Fruit fly (Drosophila melanogaster) whole organism, embryonic: ENCODE measurements around the gene CG1896.

Experiments
- Aef1 ChIP-seq: fragments of 200-800 bp; sonication (Bioruptor generic); IDR thresholded peaks from 3 replicates; pipeline ENCODE4 v1.3.6; 2022; ENCODE audit warnings: missing biosample characterization, missing genetic modification characterization
- Atf6 ChIP-seq: fragments of 200-800 bp; sonication (Bioruptor generic); IDR thresholded peaks from 2 replicates; pipeline ENCODE4 v1.3.6; 2022; ENCODE audit warnings: missing biosample characterization, missing genetic modification characterization
- Bteb2 ChIP-seq: fragments of 200-800 bp; sonication (Bioruptor generic); optimal IDR thresholded peaks from 2 replicates; lab custom pipeline; 2016; ENCODE audit warnings: missing biosample characterization, missing genetic modification characterization
- C15 ChIP-seq: fragments of 200-800 bp; sonication (Bioruptor generic); IDR thresholded peaks from 3 replicates; pipeline ENCODE4 v1.3.6; 2022; ENCODE audit warnings: missing biosample characterization, missing genetic modification characterization
- CG11093 ChIP-seq: fragments of 200-800 bp; sonication (Bioruptor generic); IDR thresholded peaks from 3 replicates; pipeline ENCODE4 v1.3.6; 2022; ENCODE audit warnings: missing biosample characterization, missing genetic modification characterization
- CG11695 ChIP-seq: fragments of 200-800 bp; sonication (Bioruptor generic); IDR thresholded peaks from 3 replicates; pipeline ENCODE4 v1.3.6; 2022; ENCODE audit warnings: missing biosample characterization, missing genetic modification characterization
- CG12155 ChIP-seq: fragments of 200-800 bp; sonication (Bioruptor generic); optimal IDR thresholded peaks from 3 replicates; lab custom pipeline; 2016; ENCODE audit warnings: missing biosample characterization, missing genetic modification characterization
- CG12942 ChIP-seq: fragments of 200-800 bp; sonication (Bioruptor generic); optimal IDR thresholded peaks from 3 replicates; lab custom pipeline; 2016; ENCODE audit warnings: missing biosample characterization, missing genetic modification characterization
- CG14050 ChIP-seq: fragments of 200-800 bp; sonication (Bioruptor generic); IDR thresholded peaks from 3 replicates; pipeline ENCODE4 v1.3.6; 2022; ENCODE audit warnings: missing biosample characterization, missing genetic modification characterization
- CG15269 ChIP-seq: fragments of 200-800 bp; sonication (Bioruptor generic); optimal IDR thresholded peaks from 2 replicates; lab custom pipeline; 2018; ENCODE audit warnings: missing biosample characterization, mild to moderate bottlenecking, missing genetic modification characterization, moderate library complexity
- CG17186 ChIP-seq: fragments of 200-800 bp; sonication (Bioruptor generic); optimal IDR thresholded peaks from 3 replicates; lab custom pipeline; 2017; ENCODE audit warnings: missing biosample characterization, missing genetic modification reagents, missing genetic modification characterization
- CG17385 ChIP-seq: fragments of 200-800 bp; sonication (Bioruptor generic); optimal IDR thresholded peaks from 3 replicates; lab custom pipeline; 2018; ENCODE audit warnings: missing biosample characterization, mild to moderate bottlenecking, missing genetic modification characterization
- CG32772 ChIP-seq: fragments of 200-800 bp; sonication (Bioruptor generic); IDR thresholded peaks from 2 replicates; pipeline ENCODE4 v1.3.6; 2022; ENCODE audit warnings: missing biosample characterization, missing genetic modification characterization
- CG4328 ChIP-seq: fragments of 200-800 bp; sonication (Bioruptor generic); optimal IDR thresholded peaks from 3 replicates; lab custom pipeline; 2017; ENCODE audit warnings: missing biosample characterization, missing genetic modification reagents, missing genetic modification characterization
- CG4404 ChIP-seq: fragments of 200-800 bp; sonication (Bioruptor generic); IDR thresholded peaks from 2 replicates; pipeline ENCODE4 v1.3.6; 2022; ENCODE audit warnings: missing biosample characterization, missing genetic modification characterization
- CG5953 ChIP-seq: fragments of 200-800 bp; sonication (Bioruptor generic); IDR thresholded peaks from 2 replicates; pipeline ENCODE4 v1.3.6; 2022; ENCODE audit warnings: missing biosample characterization, missing genetic modification characterization
- CG6683 ChIP-seq: fragments of 200-800 bp; sonication (Bioruptor generic); optimal IDR thresholded peaks from 2 replicates; lab custom pipeline; 2017; ENCODE audit warnings: missing biosample characterization, mild to moderate bottlenecking, missing genetic modification characterization, missing genetic modification reagents
- CG7372 ChIP-seq: fragments of 200-800 bp; sonication (Bioruptor generic); IDR thresholded peaks from 2 replicates; pipeline ENCODE4 v1.3.6; 2022; ENCODE audit warnings: missing biosample characterization, missing genetic modification characterization
- CG8290 ChIP-seq, 3 experiments: fragments of 200-800 bp; sonication (Bioruptor generic); optimal IDR thresholded peaks; 2 replicates each; lab custom pipeline; 2016 to 2019; ENCODE audit warnings: missing biosample characterization in 3 of 3, missing genetic modification characterization in 3 of 3, mild to moderate bottlenecking in 2 of 3, moderate library complexity in 1 of 3
- CG8944 ChIP-seq: fragments of 200-800 bp; sonication (Bioruptor generic); optimal IDR thresholded peaks from 3 replicates; lab custom pipeline; 2016; ENCODE audit warnings: missing biosample characterization, missing genetic modification characterization
- Eip74EF ChIP-seq, 2 experiments: fragments of 200-800 bp in 1 of 2; fragments of >200 bp in 1 of 2; sonication (Bioruptor generic) in 1 of 2; optimal IDR thresholded peaks; 2 replicates each; lab custom pipeline; 2017 to 2019; ENCODE audit warnings: missing biosample characterization in 2 of 2, missing genetic modification characterization in 2 of 2, mild to moderate bottlenecking in 1 of 2, moderate library complexity in 1 of 2
- Gug ChIP-seq: fragments of 200-800 bp; sonication (Bioruptor generic); IDR thresholded peaks from 4 replicates; pipeline ENCODE4 v1.3.6; 2022; ENCODE audit warnings: missing biosample characterization, missing genetic modification characterization
- Max ChIP-seq: fragments of 200-800 bp; sonication (Bioruptor generic); optimal IDR thresholded peaks from 2 replicates; lab custom pipeline; 2016; ENCODE audit warnings: missing biosample characterization, mild to moderate bottlenecking, missing genetic modification characterization
- NFAT ChIP-seq: fragments of 200-800 bp; sonication (Bioruptor generic); IDR thresholded peaks from 2 replicates; pipeline ENCODE4 v1.3.6; 2022; ENCODE audit warnings: missing biosample characterization, missing genetic modification characterization
- Oaz ChIP-seq: fragments of 200-800 bp; sonication (Bioruptor generic); IDR thresholded peaks from 2 replicates; pipeline ENCODE4 v1.3.6; 2022; ENCODE audit warnings: missing biosample characterization, missing genetic modification characterization
- Oli ChIP-seq: fragments of 200-800 bp; sonication (Bioruptor generic); optimal IDR thresholded peaks from 2 replicates; lab custom pipeline; 2018; ENCODE audit warnings: missing biosample characterization, mild to moderate bottlenecking, missing genetic modification characterization, moderate library complexity
- Sry-β ChIP-seq: fragments of 200-800 bp; sonication (Bioruptor generic); optimal IDR thresholded peaks from 2 replicates; lab custom pipeline; 2018; ENCODE audit warnings: missing biosample characterization, mild to moderate bottlenecking, missing genetic modification characterization, moderate library complexity
- ab ChIP-seq: fragments of 200-800 bp; sonication (Bioruptor generic); optimal IDR thresholded peaks from 2 replicates; lab custom pipeline; 2016; ENCODE audit warnings: missing biosample characterization, missing genetic modification characterization
- al ChIP-seq: fragments of 200-800 bp; sonication (Bioruptor generic); IDR thresholded peaks from 2 replicates; pipeline ENCODE4 v1.3.6; 2022; ENCODE audit warnings: missing biosample characterization, missing genetic modification characterization
- aop ChIP-seq: fragments of 200-800 bp; sonication (Bioruptor generic); IDR thresholded peaks from 2 replicates; pipeline ENCODE4 v1.3.6; 2022; ENCODE audit warnings: missing biosample characterization, missing genetic modification characterization
- bbx ChIP-seq: fragments of 200-800 bp; sonication (Bioruptor generic); IDR thresholded peaks from 2 replicates; pipeline ENCODE4 v1.3.6; 2022; ENCODE audit warnings: missing biosample characterization, missing genetic modification characterization; ENCODE audit not compliant: partially characterized antibody
- bcd ChIP-seq: fragments of 200-800 bp; sonication (Bioruptor generic); optimal IDR thresholded peaks from 2 replicates; lab custom pipeline; 2017; ENCODE audit warnings: missing biosample characterization, mild to moderate bottlenecking, missing genetic modification characterization
- cad ChIP-seq: fragments of >200 bp; optimal IDR thresholded peaks from 2 replicates; lab custom pipeline; 2017; ENCODE audit warnings: missing biosample characterization, missing genetic modification characterization
- chm ChIP-seq: fragments of 200-800 bp; sonication (Bioruptor generic); IDR thresholded peaks from 2 replicates; pipeline ENCODE4 v1.3.6; 2022; ENCODE audit warnings: missing biosample characterization, missing genetic modification characterization
- croc ChIP-seq: fragments of 200-800 bp; sonication (Bioruptor generic); conservative IDR thresholded peaks from 3 replicates; pipeline ENCODE4 v1.3.6; 2022; ENCODE audit warnings: missing biosample characterization, missing genetic modification characterization
- gro ChIP-seq: fragments of 200-800 bp; sonication (Bioruptor generic); optimal IDR thresholded peaks from 2 replicates; lab custom pipeline; 2016; ENCODE audit warnings: missing biosample characterization, missing genetic modification characterization
- lilli ChIP-seq: fragments of 200-800 bp; sonication (Bioruptor generic); optimal IDR thresholded peaks from 3 replicates; lab custom pipeline; 2016; ENCODE audit warnings: missing biosample characterization, missing genetic modification characterization
- mirr ChIP-seq: fragments of 200-800 bp; sonication (Bioruptor generic); optimal IDR thresholded peaks from 3 replicates; lab custom pipeline; 2018; ENCODE audit warnings: missing biosample characterization, mild to moderate bottlenecking, missing genetic modification characterization
- nerfin-2 ChIP-seq: fragments of 200-800 bp; sonication (Bioruptor generic); IDR thresholded peaks from 2 replicates; pipeline ENCODE4 v1.3.6; 2022; ENCODE audit warnings: missing biosample characterization, missing genetic modification characterization; ENCODE audit not compliant: partially characterized antibody
- oc ChIP-seq: fragments of 200-800 bp; sonication (Bioruptor generic); optimal IDR thresholded peaks from 2 replicates; lab custom pipeline; 2018; ENCODE audit warnings: missing biosample characterization, mild to moderate bottlenecking, missing genetic modification characterization, moderate library complexity
- prd ChIP-seq, 3 experiments: fragments of >200 bp in 2 of 3; fragments of 200-800 bp in 1 of 3; sonication (Bioruptor generic) in 1 of 3; optimal IDR thresholded peaks in 2 of 3; IDR thresholded peaks in 1 of 3; 2 replicates in 2 of 3; 3 replicates in 1 of 3; pipeline versions ENCODE4 v1.3.6 to Lab custom; 2017 to 2022; ENCODE audit warnings: missing biosample characterization in 1 of 3, missing genetic modification characterization in 1 of 3
- run ChIP-seq: fragments of 200-800 bp; sonication (Bioruptor generic); optimal IDR thresholded peaks from 3 replicates; lab custom pipeline; 2018; ENCODE audit warnings: missing biosample characterization, mild to moderate bottlenecking, missing genetic modification characterization
- sima ChIP-seq: fragments of 200-800 bp; sonication (Bioruptor generic); optimal IDR thresholded peaks from 2 replicates; lab custom pipeline; 2016; ENCODE audit warnings: missing biosample characterization, missing genetic modification characterization
- tap ChIP-seq: fragments of 200-800 bp; optimal IDR thresholded peaks from 3 replicates; lab custom pipeline; 2019; ENCODE audit warnings: missing biosample characterization, mild to moderate bottlenecking, missing genetic modification characterization, moderate library complexity
- trem ChIP-seq: fragments of 200-800 bp; optimal IDR thresholded peaks from 3 replicates; lab custom pipeline; 2019; ENCODE audit warnings: missing biosample characterization, mild to moderate bottlenecking, missing genetic modification characterization, moderate library complexity
- unc-4 ChIP-seq: fragments of 200-800 bp; sonication (Bioruptor generic); IDR thresholded peaks from 2 replicates; pipeline ENCODE4 v1.3.6; 2022; ENCODE audit warnings: missing biosample characterization, missing genetic modification characterization; ENCODE audit not compliant: partially characterized antibody
- yki ChIP-seq: fragments of >200 bp; optimal IDR thresholded peaks from 3 replicates; lab custom pipeline; 2018
- zen2 ChIP-seq: fragments of 200-800 bp; sonication (Bioruptor generic); IDR thresholded peaks from 3 replicates; pipeline ENCODE4 v1.3.6; 2022; ENCODE audit warnings: missing biosample characterization, missing genetic modification characterization; ENCODE audit not compliant: partially characterized antibody

CG1896 gene

dm6 chr3R:31706895-31707238, 37.2 kb upstream of the CG1896 start (continued):
- TF ChIP-seq CG7372 (GFP tag; lab: Robert Waterston, UW) (no peak), CG17385 (GFP tag; lab: Kevin White, UChicago) (no peak), Atf6 (GFP tag; lab: Robert Waterston, UW) (no peak), CG17186 (GFP tag; lab: Kevin White, UChicago) (no peak), CG6683 (no peak), CG12942 (GFP tag; lab: Kevin White, UChicago) (no peak), oc (tag; lab: Kevin White, UChicago) (no peak), lilli (GFP tag; lab: Kevin White, UChicago) (no peak), CG11093 (GFP tag; lab: Robert Waterston, UW) (no peak), croc (GFP tag; lab: Robert Waterston, UW) (no peak), Eip74EF (GFP tag; optimal IDR thresholded peaks at IDR 0.05; lab: Kevin White, UChicago) (no peak), CG14050 (GFP tag; lab: Robert Waterston, UW) (no peak), ab (no peak), gro (GFP tag; lab: Kevin White, UChicago) (no peak), CG12155 (no peak)

dm6 chr3R:31708240-31708639, 35.8 kb upstream of the CG1896 start, which contains the start of gene CG42693:
TSS of gene CG42693 (minus strand) at chr3R:31708340.
- TF ChIP-seq CG32772 (GFP tag; lab: Robert Waterston, UW) (no peak), trem (tag; lab: Kevin White, UChicago) (no peak), unc-4 (GFP tag; lab: Robert Waterston, UW) (no peak), sima (GFP tag; lab: Kevin White, UChicago) (no peak), CG4404 (GFP tag; lab: Robert Waterston, UW) (no peak)

- TF ChIP-seq chm (no peak), CG15269 (peak; percentile 16), yki (lab: Kevin White, UChicago) (no peak), bcd (GFP tag; lab: Kevin White, UChicago) (peak; percentile 31), nerfin-2 (GFP tag; lab: Robert Waterston, UW) (no peak), Oaz (GFP tag; lab: Robert Waterston, UW) (no peak), zen2 (GFP tag; lab: Robert Waterston, UW) (no peak), bbx (no peak), al (no peak), Gug (GFP tag; lab: Robert Waterston, UW) (0 out of 4 replicates have a peak, but pooled peaks have one; percentile 4), Sry-β (GFP tag; lab: Kevin White, UChicago) (no peak), Oli (peak; percentile 33), Bteb2 (GFP tag; lab: Kevin White, UChicago) (no peak), CG11695 (GFP tag; lab: Robert Waterston, UW) (no peak), CG8944 (GFP tag; lab: Kevin White, UChicago) (no peak), tap (tag; lab: Kevin White, UChicago) (peak; percentile 29), NFAT (peak; percentile 20; the same call in 1 of the 2 replicates), CG4328 (GFP tag; lab: Kevin White, UChicago) (no peak), Aef1 (GFP tag; lab: Robert Waterston, UW) (no peak), cad (GFP tag; lab: Kevin White, UChicago) (no peak), prd (optimal IDR thresholded peaks at IDR 0.05; lab: Kevin White, UChicago) (no peak), prd (GFP tag; IDR thresholded peaks at IDR 0.05; lab: Robert Waterston, UW) (peak; percentile 51; the same call in 2 of the 3 replicates), mirr (no peak), CG5953 (GFP tag; lab: Robert Waterston, UW) (no peak), CG8290 (GFP tag; optimal IDR thresholded peaks at IDR 0.05; lab: Kevin White, UChicago) (no peak), CG8290 (tag; optimal IDR thresholded peaks at IDR 0.05; lab: Kevin White, UChicago) (no peak), C15 (0 out of 3 replicates have a peak, but pooled peaks have one; percentile 7), run (no peak), Max (GFP tag; lab: Kevin White, UChicago) (no peak), aop (GFP tag; lab: Robert Waterston, UW) (no peak)
Measured at dm6 chr3R:31709142-31709541, 34.9 kb upstream of the CG1896 start.
